Worm (Caenorhabditis elegans): ENCODE results near the gene rha-1.

ce11 chrII:8895895-8896294 is 12.4 kb upstream of the rha-1 start:
- no peak for TF ChIP-seq sptf-1 (tag; optimal IDR thresholded peaks at IDR 0.05)
- TF ChIP-seq unc-62 (GFP tag; optimal IDR thresholded peaks at IDR 0.05): no peak
- no peak for TF ChIP-seq mep-1 (tag; optimal IDR thresholded peaks at IDR 0.05)
- TF ChIP-seq lin-13 (tag; optimal IDR thresholded peaks at IDR 0.05): no peak
- no peak for TF ChIP-seq unc-39 (tag; optimal IDR thresholded peaks at IDR 0.05)
- no peak for TF ChIP-seq drap-1 (GFP tag; optimal IDR thresholded peaks at IDR 0.05)

Data from whole organism, mixed stage, embryonic.